Fruit fly (Drosophila melanogaster) whole organism, embryonic: ENCODE measurements around the gene CG15406.

Experiments used
- Awh ChIP-seq: fragments of 200-800 bp; sonication (Bioruptor generic); IDR thresholded peaks from 2 replicates; pipeline ENCODE4, ENCODE4 v1.3.6; 2022; ENCODE audit warnings: missing biosample characterization, missing genetic modification characterization
- CG10431 ChIP-seq: fragments of 200-800 bp; sonication (Bioruptor generic); optimal IDR thresholded peaks from 3 replicates; lab custom pipeline; 2018; ENCODE audit warnings: missing biosample characterization, mild to moderate bottlenecking, missing genetic modification characterization
- CG10979 ChIP-seq: fragments of 200-800 bp; sonication (Bioruptor generic); optimal IDR thresholded peaks from 2 replicates; lab custom pipeline; 2018; ENCODE audit warnings: missing biosample characterization, mild to moderate bottlenecking, missing genetic modification characterization, moderate library complexity
- CG11085 ChIP-seq: fragments of 200-800 bp; sonication (Bioruptor generic); IDR thresholded peaks from 2 replicates; pipeline ENCODE4 v1.3.6; 2022; ENCODE audit warnings: missing biosample characterization, missing genetic modification characterization
- CG12071 ChIP-seq: fragments of 200-800 bp; sonication (Bioruptor generic); optimal IDR thresholded peaks from 3 replicates; lab custom pipeline; 2018; ENCODE audit warnings: missing biosample characterization, mild to moderate bottlenecking, missing genetic modification characterization
- CG1233 ChIP-seq: fragments of 200-800 bp; sonication (Bioruptor generic); optimal IDR thresholded peaks from 4 replicates; lab custom pipeline; 2018; ENCODE audit warnings: missing biosample characterization, mild to moderate bottlenecking, missing genetic modification characterization
- CG15696 ChIP-seq: fragments of 200-800 bp; sonication (Bioruptor generic); optimal IDR thresholded peaks from 2 replicates; lab custom pipeline; 2019; ENCODE audit warnings: missing biosample characterization, mild to moderate bottlenecking, missing genetic modification characterization, moderate library complexity
- CG16779 ChIP-seq: fragments of 200-800 bp; sonication (Bioruptor generic); IDR thresholded peaks from 2 replicates; pipeline ENCODE4 v1.3.6; 2022; ENCODE audit warnings: missing biosample characterization, missing genetic modification characterization
- CG1832 ChIP-seq: fragments of 200-800 bp; sonication (Bioruptor generic); optimal IDR thresholded peaks from 2 replicates; lab custom pipeline; 2017; ENCODE audit warnings: missing biosample characterization, mild to moderate bottlenecking, missing genetic modification characterization, inconsistent platforms
- CG30431 ChIP-seq: fragments of 200-800 bp; sonication (Bioruptor generic); optimal IDR thresholded peaks from 2 replicates; lab custom pipeline; 2017; ENCODE audit warnings: missing biosample characterization, missing genetic modification characterization
- CG32532 ChIP-seq: fragments of 200-800 bp; sonication (Bioruptor generic); IDR thresholded peaks from 2 replicates; pipeline ENCODE4 v1.3.6; 2022; ENCODE audit warnings: missing biosample characterization, missing genetic modification characterization
- CG33557 ChIP-seq: fragments of 200-800 bp; sonication (Bioruptor generic); optimal IDR thresholded peaks from 2 replicates; lab custom pipeline; 2019; ENCODE audit warnings: missing biosample characterization, mild to moderate bottlenecking, missing genetic modification characterization, moderate library complexity
- CG3838 ChIP-seq: fragments of 200-800 bp; sonication (Bioruptor generic); optimal IDR thresholded peaks from 3 replicates; lab custom pipeline; 2016; ENCODE audit warnings: missing biosample characterization, missing genetic modification characterization
- CG4328 ChIP-seq: fragments of 200-800 bp; sonication (Bioruptor generic); optimal IDR thresholded peaks from 3 replicates; lab custom pipeline; 2017; ENCODE audit warnings: missing biosample characterization, missing genetic modification reagents, missing genetic modification characterization
- CG4707 ChIP-seq: fragments of 200-800 bp; sonication (Bioruptor generic); optimal IDR thresholded peaks from 2 replicates; lab custom pipeline; 2018; ENCODE audit warnings: missing biosample characterization, mild to moderate bottlenecking, missing genetic modification characterization, moderate library complexity
- CG7928 ChIP-seq: fragments of 200-800 bp; sonication (Bioruptor generic); optimal IDR thresholded peaks from 2 replicates; lab custom pipeline; 2017; ENCODE audit warnings: missing biosample characterization, mild to moderate bottlenecking, missing genetic modification characterization
- CG7963 ChIP-seq: fragments of 200-800 bp; sonication (Bioruptor generic); IDR thresholded peaks from 3 replicates; pipeline ENCODE4 v1.3.6; 2022; ENCODE audit warnings: missing biosample characterization, missing genetic modification characterization; ENCODE audit not compliant: partially characterized antibody
- CG8089 ChIP-seq: fragments of 200-800 bp; sonication (Bioruptor generic); optimal IDR thresholded peaks from 3 replicates; lab custom pipeline; 2016; ENCODE audit warnings: missing biosample characterization, missing genetic modification characterization
- CG8765 ChIP-seq: fragments of 200-800 bp; sonication (Bioruptor generic); IDR thresholded peaks from 2 replicates; pipeline ENCODE4 v1.3.6; 2022; ENCODE audit warnings: missing biosample characterization, missing genetic modification characterization
- CG9437 ChIP-seq: fragments of 200-800 bp; sonication (Bioruptor generic); optimal IDR thresholded peaks from 2 replicates; lab custom pipeline; 2018; ENCODE audit warnings: missing biosample characterization, mild to moderate bottlenecking, missing genetic modification characterization
- D ChIP-seq, 2 experiments: fragments of 200-800 bp in 1 of 2; fragments of >200 bp in 1 of 2; sonication (Bioruptor generic) in 1 of 2; optimal IDR thresholded peaks; 2 replicates in 1 of 2; 3 replicates in 1 of 2; lab custom pipeline; 2017; ENCODE audit warnings: mild to moderate bottlenecking in 1 of 2, missing biosample characterization in 1 of 2, missing genetic modification characterization in 1 of 2, missing genetic modification reagents in 1 of 2
- Dll ChIP-seq: fragments of 200-800 bp; sonication (Bioruptor generic); IDR thresholded peaks from 4 replicates; pipeline ENCODE4 v1.3.6; 2022; ENCODE audit warnings: missing biosample characterization, missing genetic modification characterization; ENCODE audit not compliant: partially characterized antibody
- Doc3 ChIP-seq: fragments of 200-800 bp; sonication (Bioruptor generic); IDR thresholded peaks from 3 replicates; pipeline ENCODE4 v1.3.6; 2022; ENCODE audit warnings: missing biosample characterization, missing genetic modification characterization; ENCODE audit not compliant: partially characterized antibody
- E2f2 ChIP-seq: fragments of 200-800 bp; sonication (Bioruptor generic); IDR thresholded peaks from 2 replicates; pipeline ENCODE4 v1.3.6; 2022; ENCODE audit warnings: missing biosample characterization, missing genetic modification characterization
- Ets65A ChIP-seq: fragments of 200-800 bp; sonication (Bioruptor generic); peaks from one replicate; lab custom pipeline; 2016; ENCODE audit warnings: missing biosample characterization, missing genetic modification characterization
- HLH3B ChIP-seq: fragments of 200-800 bp; sonication (Bioruptor generic); IDR thresholded peaks from 2 replicates; pipeline ENCODE4 v1.3.6; 2022; ENCODE audit warnings: missing biosample characterization, missing genetic modification characterization
- Hand ChIP-seq: fragments of 200-800 bp; sonication (Bioruptor generic); optimal IDR thresholded peaks from 2 replicates; lab custom pipeline; 2017; ENCODE audit warnings: mild to moderate bottlenecking, missing biosample characterization, missing genetic modification reagents, missing genetic modification characterization
- Hr78 ChIP-seq, 2 experiments: fragments of 200-800 bp in 1 of 2; fragments of >200 bp in 1 of 2; sonication (Bioruptor generic) in 1 of 2; optimal IDR thresholded peaks; 2 replicates each; lab custom pipeline; 2017 to 2019; ENCODE audit warnings: missing biosample characterization in 2 of 2, missing genetic modification characterization in 2 of 2, mild to moderate bottlenecking in 1 of 2, moderate library complexity in 1 of 2
- Lim3 ChIP-seq: fragments of 200-800 bp; sonication (Bioruptor generic); IDR thresholded peaks from 2 replicates; pipeline ENCODE4 v1.3.6; 2022; ENCODE audit warnings: missing biosample characterization, missing genetic modification characterization
- Max ChIP-seq: fragments of 200-800 bp; sonication (Bioruptor generic); optimal IDR thresholded peaks from 2 replicates; lab custom pipeline; 2016; ENCODE audit warnings: missing biosample characterization, mild to moderate bottlenecking, missing genetic modification characterization
- Stat92E ChIP-seq, 3 experiments: fragments of >200 bp in 2 of 3; fragments of 200-800 bp in 1 of 3; sonication (Bioruptor generic) in 1 of 3; optimal IDR thresholded peaks; 2 replicates each; lab custom pipeline; 2017 to 2019; ENCODE audit warnings: missing biosample characterization in 3 of 3, missing genetic modification characterization in 3 of 3, mild to moderate bottlenecking in 1 of 3, moderate library complexity in 1 of 3
- ara ChIP-seq: fragments of 200-800 bp; sonication (Bioruptor generic); IDR thresholded peaks from 2 replicates; pipeline ENCODE4 v1.3.6; 2022; ENCODE audit warnings: missing biosample characterization, missing genetic modification characterization
- ase ChIP-seq: fragments of 200-800 bp; sonication (Bioruptor generic); IDR thresholded peaks from 3 replicates; pipeline ENCODE4 v1.3.6; 2022; ENCODE audit warnings: missing biosample characterization, missing genetic modification characterization
- corto ChIP-seq: fragments of 200-800 bp; sonication (Bioruptor generic); optimal IDR thresholded peaks from 2 replicates; lab custom pipeline; 2016; ENCODE audit warnings: missing biosample characterization, mild to moderate bottlenecking, missing genetic modification characterization, moderate library complexity
- dmrt99B ChIP-seq: fragments of 200-800 bp; sonication (Bioruptor generic); optimal IDR thresholded peaks from 2 replicates; lab custom pipeline; 2018; ENCODE audit warnings: missing biosample characterization, mild to moderate bottlenecking, missing genetic modification characterization, moderate library complexity
- fd64A ChIP-seq: fragments of 200-800 bp; sonication (Bioruptor generic); optimal IDR thresholded peaks from 3 replicates; lab custom pipeline; 2018; ENCODE audit warnings: missing biosample characterization, mild to moderate bottlenecking, missing genetic modification characterization
- fu2 ChIP-seq: fragments of 200-800 bp; sonication (Bioruptor generic); optimal IDR thresholded peaks from 2 replicates; lab custom pipeline; 2016; ENCODE audit warnings: missing biosample characterization, missing genetic modification characterization
- kay ChIP-seq: fragments of 200-800 bp; sonication (Bioruptor generic); optimal IDR thresholded peaks from 2 replicates; lab custom pipeline; 2016; ENCODE audit warnings: missing biosample characterization, missing genetic modification characterization
- maf-S ChIP-seq: fragments of 200-800 bp; sonication (Bioruptor generic); optimal IDR thresholded peaks from 2 replicates; lab custom pipeline; 2016; ENCODE audit warnings: missing biosample characterization, missing genetic modification characterization
- pita ChIP-seq: fragments of 200-800 bp; sonication (Bioruptor generic); optimal IDR thresholded peaks from 2 replicates; lab custom pipeline; 2017; ENCODE audit warnings: missing biosample characterization, mild to moderate bottlenecking, missing genetic modification characterization
- pzg ChIP-seq: fragments of 200-800 bp; sonication (Bioruptor generic); optimal IDR thresholded peaks from 3 replicates; lab custom pipeline; 2018; ENCODE audit warnings: missing biosample characterization, mild to moderate bottlenecking, missing genetic modification characterization, moderate library complexity
- rib ChIP-seq: fragments of 200-800 bp; sonication (Bioruptor generic); IDR thresholded peaks from 2 replicates; pipeline ENCODE4 v1.3.6; 2022; ENCODE audit warnings: missing biosample characterization, missing genetic modification characterization
- seq ChIP-seq: fragments of 200-800 bp; sonication (Bioruptor generic); IDR thresholded peaks from 2 replicates; pipeline ENCODE4 v1.3.6; 2022; ENCODE audit warnings: missing biosample characterization, missing genetic modification characterization
- so ChIP-seq: fragments of 200-800 bp; sonication (Bioruptor generic); IDR thresholded peaks from 3 replicates; pipeline ENCODE4 v1.3.6; 2022; ENCODE audit warnings: missing biosample characterization, missing genetic modification characterization
- tin ChIP-seq: fragments of 200-800 bp; sonication (Bioruptor generic); optimal IDR thresholded peaks from 3 replicates; lab custom pipeline; 2016; ENCODE audit warnings: missing biosample characterization, missing genetic modification characterization
- tup ChIP-seq: fragments of 200-800 bp; sonication (Bioruptor generic); optimal IDR thresholded peaks from 2 replicates; lab custom pipeline; 2016; ENCODE audit warnings: missing biosample characterization, mild to moderate bottlenecking, missing genetic modification characterization, moderate library complexity
- wor ChIP-seq: fragments of 200-800 bp; sonication (Bioruptor generic); IDR thresholded peaks from 2 replicates; pipeline ENCODE4 v1.3.6; 2022; ENCODE audit warnings: missing biosample characterization, missing genetic modification characterization
- zf30C ChIP-seq: fragments of 200-800 bp; sonication (Bioruptor generic); optimal IDR thresholded peaks from 3 replicates; lab custom pipeline; 2018; ENCODE audit warnings: missing biosample characterization, mild to moderate bottlenecking, missing genetic modification characterization

CG15406 gene

DNA sequence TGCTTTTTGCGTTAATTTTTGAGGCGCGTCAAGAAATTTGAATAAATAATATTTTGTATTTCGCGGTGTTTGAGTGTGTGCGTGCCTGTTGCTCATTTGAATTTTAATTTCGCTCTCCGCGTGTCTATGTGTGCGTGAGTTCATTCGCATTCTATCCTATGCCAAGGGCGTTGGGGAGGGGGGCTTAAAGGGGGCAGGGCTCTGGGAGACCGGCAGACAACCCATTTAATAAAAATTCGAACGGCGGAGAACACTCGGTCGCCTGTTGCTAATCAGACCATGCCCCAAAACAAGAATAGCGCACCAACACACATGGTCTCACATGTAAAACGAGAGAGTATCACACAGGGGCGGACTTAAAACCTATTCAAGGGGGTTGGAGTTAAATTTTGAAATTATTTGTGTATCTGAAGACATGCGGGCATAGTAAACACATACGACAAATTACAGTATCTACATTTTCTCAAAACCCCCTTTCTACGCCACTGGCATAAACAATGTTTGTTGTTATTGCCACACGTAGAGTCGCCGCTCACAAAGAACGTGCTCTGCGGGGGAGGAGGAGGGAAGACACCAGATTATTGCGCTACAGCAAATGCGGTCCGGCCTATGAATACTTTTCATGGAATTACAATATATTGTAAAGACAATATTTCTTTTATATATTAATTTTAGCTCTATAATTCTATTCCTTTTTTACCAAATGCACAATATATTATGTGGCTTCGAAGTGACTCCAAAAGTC, 7.1 kb upstream of the CG15406 start (continued):
- TF ChIP-seq CG1233 (GFP tag; lab: Kevin White, UChicago) = peak; percentile 100
- TF ChIP-seq CG1832 (GFP tag; lab: Kevin White, UChicago) = no peak
- TF ChIP-seq fd64A (GFP tag; lab: Kevin White, UChicago) = peak; percentile 99
- peak; percentile 92 for TF ChIP-seq Lim3 (GFP tag; lab: Robert Waterston, UW)
- peak; percentile 99 for TF ChIP-seq CG8765 (GFP tag; lab: Robert Waterston, UW)
- TF ChIP-seq CG7963 = no peak
- peak; percentile 99 for TF ChIP-seq kay (GFP tag; lab: Kevin White, UChicago)
- peak; percentile 99 for TF ChIP-seq CG11085 (GFP tag; lab: Robert Waterston, UW)
- peak; percentile 99 for TF ChIP-seq dmrt99B
- peak; percentile 100 for TF ChIP-seq rib (GFP tag; lab: Robert Waterston, UW)
- TF ChIP-seq tup (GFP tag; lab: Kevin White, UChicago) = peak; percentile 99
- peak; percentile 100 for TF ChIP-seq CG4328 (GFP tag; lab: Kevin White, UChicago)
- peak; percentile 96 for TF ChIP-seq CG9437 (GFP tag; lab: Kevin White, UChicago)
- TF ChIP-seq E2f2 (GFP tag; lab: Robert Waterston, UW) = peak; percentile 89
- TF ChIP-seq pzg (GFP tag; lab: Kevin White, UChicago) = peak; percentile 64
- TF ChIP-seq seq = peak; percentile 99
- TF ChIP-seq CG15696 (tag; lab: Kevin White, UChicago) = peak; percentile 100
- peak; percentile 75 for TF ChIP-seq zf30C (GFP tag; lab: Kevin White, UChicago)
- peak; percentile 99 for TF ChIP-seq HLH3B
- peak; percentile 97 for TF ChIP-seq wor (GFP tag; lab: Robert Waterston, UW)
- peak; percentile 99 for TF ChIP-seq corto (GFP tag; lab: Kevin White, UChicago)
- TF ChIP-seq CG7928 (GFP tag; lab: Kevin White, UChicago) = peak; percentile 90
- TF ChIP-seq CG33557 (GFP tag; lab: Kevin White, UChicago) = peak; percentile 100
- TF ChIP-seq Hand (GFP tag; lab: Kevin White, UChicago) = peak; percentile 100
- peak; percentile 99 for TF ChIP-seq Awh (GFP tag; lab: Robert Waterston, UW)
- peak; percentile 99 for TF ChIP-seq CG30431 (GFP tag; lab: Kevin White, UChicago)
- TF ChIP-seq Ets65A (GFP tag; lab: Kevin White, UChicago) = peak; percentile 100
- peak; percentile 99 for TF ChIP-seq so (GFP tag; lab: Robert Waterston, UW)
- TF ChIP-seq CG8089 (GFP tag; lab: Kevin White, UChicago) = peak; percentile 99
- TF ChIP-seq tin (GFP tag; lab: Kevin White, UChicago) = peak; percentile 100
- TF ChIP-seq D (optimal IDR thresholded peaks at IDR 0.05; lab: Kevin White, UChicago) = no peak
- TF ChIP-seq D (GFP tag; optimal IDR thresholded peaks at IDR 0.05; lab: Kevin White, UChicago) = peak; percentile 100
- peak; percentile 99 for TF ChIP-seq ara (GFP tag; lab: Robert Waterston, UW)
- peak; percentile 99 for TF ChIP-seq Max (GFP tag; lab: Kevin White, UChicago)
- peak; percentile 99 for TF ChIP-seq CG10431 (GFP tag; lab: Kevin White, UChicago)
- TF ChIP-seq maf-S = peak; percentile 100
- TF ChIP-seq CG32532 (GFP tag; lab: Robert Waterston, UW) = peak; percentile 100
- TF ChIP-seq pita (GFP tag; lab: Kevin White, UChicago) = no peak
- 0 out of 4 replicates have a peak, but pooled peaks have one; percentile 16 for TF ChIP-seq Dll (GFP tag; lab: Robert Waterston, UW)
- peak; percentile 98 for TF ChIP-seq ase (GFP tag; lab: Robert Waterston, UW)
- TF ChIP-seq Doc3 (GFP tag; lab: Robert Waterston, UW) = no peak
- peak; percentile 98 for TF ChIP-seq CG3838 (GFP tag; lab: Kevin White, UChicago)
- peak; percentile 99 for TF ChIP-seq fu2 (GFP tag; lab: Kevin White, UChicago)
- TF ChIP-seq CG4707 = peak; percentile 97
- peak; percentile 99 for TF ChIP-seq CG10979
- peak; percentile 100 for TF ChIP-seq CG12071
- TF ChIP-seq Stat92E (GFP tag; optimal IDR thresholded peaks at IDR 0.05; lab: Kevin White, UChicago) = peak in 1 of 3 experiments; percentile 99
- peak; percentile 99 for TF ChIP-seq CG16779 (GFP tag; lab: Robert Waterston, UW)
- peak in 1 of 2 experiments; percentile 94 for TF ChIP-seq Hr78 (GFP tag; optimal IDR thresholded peaks at IDR 0.05; lab: Kevin White, UChicago)
